Worm (Caenorhabditis elegans) whole organism, midembryonic: ENCODE results near the gene ges-1.

ENCODE experiments used
- T22C8.4 ChIP-seq: fragments of 200-800 bp; sonication (Bioruptor generic); IDR thresholded peaks from 2 replicates; pipeline ENCODE4 v1.3.6; 2022; ENCODE audit warnings: missing genetic modification characterization, missing compliant biosample characterization
- cog-1 ChIP-seq: sonication (generic microtip); optimal IDR thresholded peaks from 2 replicates; lab custom pipeline; 2016; ENCODE audit warnings: missing genetic modification characterization, missing compliant biosample characterization
- flt-1 ChIP-seq: fragments of 200-800 bp; sonication (Bioruptor generic); IDR thresholded peaks from 2 replicates; pipeline ENCODE4 v1.3.6; 2022; ENCODE audit warnings: missing genetic modification characterization, missing compliant biosample characterization
- klf-2 ChIP-seq: fragments of 200-800 bp; sonication (Bioruptor generic); conservative IDR thresholded peaks from 2 replicates; pipeline ENCODE4 v1.3.6; 2022; ENCODE audit warnings: missing genetic modification reagents, missing genetic modification characterization, missing compliant biosample characterization
- med-1 ChIP-seq: sonication (generic microtip); optimal IDR thresholded peaks from 2 replicates; lab custom pipeline; 2017; ENCODE audit warnings: missing genetic modification characterization, mild to moderate bottlenecking, missing compliant biosample characterization, antibody characterized with exemption, missing genetic modification reagents; ENCODE audit not compliant: insufficient read depth
- ref-1 ChIP-seq: fragments of 200-800 bp; sonication (Bioruptor generic); conservative IDR thresholded peaks from 2 replicates; pipeline ENCODE4 v1.3.6; 2022; ENCODE audit warnings: missing genetic modification reagents, missing genetic modification characterization, missing compliant biosample characterization
- tab-1 ChIP-seq: fragments of 200-800 bp; sonication (Bioruptor generic); IDR thresholded peaks from 2 replicates; pipeline ENCODE4 v1.3.6; 2022; ENCODE audit warnings: missing genetic modification characterization, missing compliant biosample characterization
- ztf-23 ChIP-seq: fragments of 200-800 bp; sonication (Bioruptor generic); IDR thresholded peaks from 2 replicates; pipeline ENCODE4 v1.3.6; 2022; ENCODE audit warnings: missing genetic modification reagents, missing genetic modification characterization, missing compliant biosample characterization
- ztf-29 ChIP-seq: fragments of 200-800 bp; sonication (Bioruptor generic); IDR thresholded peaks from 2 replicates; pipeline ENCODE4 v1.3.6; 2022; ENCODE audit warnings: missing genetic modification reagents, missing genetic modification characterization, missing compliant biosample characterization

Gene ges-1

DNA sequence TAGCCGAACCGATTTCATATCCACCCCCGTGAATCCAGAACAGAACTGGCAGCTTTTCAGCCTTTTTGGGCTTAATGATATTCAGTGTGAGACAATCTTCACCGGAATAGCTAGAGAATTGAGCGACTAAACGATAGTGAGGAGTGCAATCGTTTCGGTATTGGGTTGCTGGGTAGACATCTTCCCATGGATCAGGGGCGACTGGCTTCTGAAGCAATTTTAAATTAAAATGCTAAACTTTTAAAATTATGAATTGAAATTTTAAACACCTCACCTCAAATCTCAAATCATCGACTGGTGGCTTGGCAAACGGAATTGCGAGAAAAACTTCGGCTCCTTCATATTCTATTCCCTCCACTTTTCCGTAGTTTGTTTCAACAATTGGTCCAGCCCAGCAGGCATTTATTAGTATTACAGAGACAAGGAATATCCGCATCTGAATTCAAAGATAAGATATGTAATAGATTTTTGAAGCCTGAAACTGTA is at the start of gene ges-1:
Gene ges-1, minus strand, starts transcription at position 436 of the 486 bp plus-strand sequence.
- TF ChIP-seq klf-2 (no peak), flt-1 (GFP tag; lab: Robert Waterston, UW) (no peak), ztf-23 (GFP tag; lab: Robert Waterston, UW) (no peak), T22C8.4 (GFP tag; lab: Robert Waterston, UW) (no peak), tab-1 (GFP tag; lab: Robert Waterston, UW) (no peak), ztf-29 (GFP tag; lab: Robert Waterston, UW) (no peak), med-1 (GFP tag; lab: Kevin White, UChicago) (no peak), cog-1 (tag; lab: Kevin White, UChicago) (no peak), ref-1 (GFP tag; lab: Robert Waterston, UW) (no peak)

ce11 chrV:1480841-1481240 is 48.9 kb upstream of the ges-1 start:
- TF ChIP-seq T22C8.4 (GFP tag; lab: Robert Waterston, UW) (no peak), klf-2 (no peak), cog-1 (tag; lab: Kevin White, UChicago) (no peak), tab-1 (GFP tag; lab: Robert Waterston, UW) (no peak), ref-1 (GFP tag; lab: Robert Waterston, UW) (no peak), ztf-23 (GFP tag; lab: Robert Waterston, UW) (no peak), med-1 (GFP tag; lab: Kevin White, UChicago) (no peak), flt-1 (GFP tag; lab: Robert Waterston, UW) (no peak), ztf-29 (GFP tag; lab: Robert Waterston, UW) (no peak)

ce11 chrV:1476841-1477240 is 44.9 kb upstream of the ges-1 start:
- TF ChIP-seq ztf-29 (GFP tag; lab: Robert Waterston, UW), result no peak
- no peak for TF ChIP-seq med-1 (GFP tag; lab: Kevin White, UChicago)
- TF ChIP-seq flt-1 (GFP tag; lab: Robert Waterston, UW), result no peak
- TF ChIP-seq ztf-23 (GFP tag; lab: Robert Waterston, UW), result no peak
- TF ChIP-seq klf-2, result no peak
- TF ChIP-seq T22C8.4 (GFP tag; lab: Robert Waterston, UW), result no peak
- no peak for TF ChIP-seq tab-1 (GFP tag; lab: Robert Waterston, UW)
- TF ChIP-seq ref-1 (GFP tag; lab: Robert Waterston, UW), result no peak
- no peak for TF ChIP-seq cog-1 (tag; lab: Kevin White, UChicago)

DNA sequence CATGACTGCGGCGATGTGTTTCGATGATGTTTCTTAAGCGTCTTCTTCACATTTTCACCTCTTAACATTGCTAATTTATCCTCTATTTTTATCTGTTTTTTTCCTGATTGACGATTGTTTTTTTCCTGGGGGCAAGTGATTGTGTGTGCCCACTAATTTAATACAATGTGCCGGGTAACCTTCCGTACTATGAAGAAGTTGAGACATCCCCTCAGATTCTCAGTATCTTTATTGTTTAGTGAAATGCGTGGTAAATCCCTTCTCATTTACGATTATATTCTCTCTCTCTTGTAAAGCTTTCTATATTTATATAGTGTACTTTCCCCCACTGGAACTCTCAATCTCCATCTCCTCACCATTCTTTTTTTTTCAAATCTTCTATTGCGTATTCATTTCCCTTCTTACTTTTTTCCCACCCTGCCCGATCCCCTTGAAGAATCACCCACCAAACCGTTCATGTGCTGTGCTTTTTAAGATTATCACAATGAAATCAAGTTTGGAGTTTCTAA is 44.4 kb upstream of the ges-1 start:
- TF ChIP-seq ztf-23 (GFP tag; lab: Robert Waterston, UW) (no peak), ztf-29 (GFP tag; lab: Robert Waterston, UW) (no peak), cog-1 (tag; lab: Kevin White, UChicago) (no peak), med-1 (GFP tag; lab: Kevin White, UChicago) (no peak), klf-2 (no peak), T22C8.4 (GFP tag; lab: Robert Waterston, UW) (no peak), ref-1 (GFP tag; lab: Robert Waterston, UW) (no peak), flt-1 (GFP tag; lab: Robert Waterston, UW) (no peak), tab-1 (GFP tag; lab: Robert Waterston, UW) (no peak)

ce11 chrV:1474486-1475125 is 42.7 kb upstream of the ges-1 start, which contains the start of the genes F53E2.2 and unc-60:
F53E2.2 (plus strand) TSS chrV:1475086.
unc-60 (plus strand) TSS chrV:1475086.
- TF ChIP-seq T22C8.4 (GFP tag; lab: Robert Waterston, UW), result no peak
- no peak for TF ChIP-seq klf-2
- no peak; the same call in 1 of the 2 replicates for TF ChIP-seq ztf-23 (GFP tag; lab: Robert Waterston, UW)
- TF ChIP-seq ref-1 (GFP tag; lab: Robert Waterston, UW), result no peak
- TF ChIP-seq tab-1 (GFP tag; lab: Robert Waterston, UW), result peak; percentile 46; the same call in 1 of the 2 replicates
- no peak; the same call in 1 of the 2 replicates for TF ChIP-seq ztf-29 (GFP tag; lab: Robert Waterston, UW)
- TF ChIP-seq cog-1 (tag; lab: Kevin White, UChicago), result no peak
- no peak for TF ChIP-seq med-1 (GFP tag; lab: Kevin White, UChicago)
- 0 out of 2 replicates have a peak, but pooled peaks have one; percentile 57 for TF ChIP-seq flt-1 (GFP tag; lab: Robert Waterston, UW)

- no peak for TF ChIP-seq klf-2
- no peak for TF ChIP-seq flt-1 (GFP tag; lab: Robert Waterston, UW)
- TF ChIP-seq ztf-23 (GFP tag; lab: Robert Waterston, UW), result no peak
Measured at ce11 chrV:1472569-1472968, 40.6 kb upstream of the ges-1 start.

DNA sequence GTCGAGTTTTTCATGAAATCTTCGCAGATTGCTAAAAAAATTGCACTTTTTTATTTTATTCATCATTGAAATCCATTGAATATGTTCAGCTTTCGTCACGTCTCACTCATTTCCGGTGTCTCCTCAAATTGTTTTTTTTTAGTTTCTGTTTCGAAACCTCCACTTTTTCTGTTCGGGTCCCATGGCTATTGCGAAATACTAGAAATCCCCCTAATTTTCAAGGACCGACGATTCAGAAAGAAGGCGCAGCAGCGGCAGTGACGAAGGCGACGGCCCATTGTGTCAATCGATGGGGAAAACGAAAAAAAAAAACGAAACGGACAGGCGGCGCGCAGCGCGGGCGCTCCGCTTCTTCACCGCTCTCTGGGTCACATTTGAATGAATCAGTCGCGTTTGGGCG is 40.0 kb upstream of the ges-1 start:
- TF ChIP-seq ref-1 (GFP tag; lab: Robert Waterston, UW) (no peak), med-1 (GFP tag; lab: Kevin White, UChicago) (no peak), flt-1 (GFP tag; lab: Robert Waterston, UW) (no peak), tab-1 (GFP tag; lab: Robert Waterston, UW) (no peak), ztf-29 (GFP tag; lab: Robert Waterston, UW) (no peak), T22C8.4 (GFP tag; lab: Robert Waterston, UW) (no peak), ztf-23 (GFP tag; lab: Robert Waterston, UW) (no peak), klf-2 (no peak), cog-1 (tag; lab: Kevin White, UChicago) (no peak)

DNA sequence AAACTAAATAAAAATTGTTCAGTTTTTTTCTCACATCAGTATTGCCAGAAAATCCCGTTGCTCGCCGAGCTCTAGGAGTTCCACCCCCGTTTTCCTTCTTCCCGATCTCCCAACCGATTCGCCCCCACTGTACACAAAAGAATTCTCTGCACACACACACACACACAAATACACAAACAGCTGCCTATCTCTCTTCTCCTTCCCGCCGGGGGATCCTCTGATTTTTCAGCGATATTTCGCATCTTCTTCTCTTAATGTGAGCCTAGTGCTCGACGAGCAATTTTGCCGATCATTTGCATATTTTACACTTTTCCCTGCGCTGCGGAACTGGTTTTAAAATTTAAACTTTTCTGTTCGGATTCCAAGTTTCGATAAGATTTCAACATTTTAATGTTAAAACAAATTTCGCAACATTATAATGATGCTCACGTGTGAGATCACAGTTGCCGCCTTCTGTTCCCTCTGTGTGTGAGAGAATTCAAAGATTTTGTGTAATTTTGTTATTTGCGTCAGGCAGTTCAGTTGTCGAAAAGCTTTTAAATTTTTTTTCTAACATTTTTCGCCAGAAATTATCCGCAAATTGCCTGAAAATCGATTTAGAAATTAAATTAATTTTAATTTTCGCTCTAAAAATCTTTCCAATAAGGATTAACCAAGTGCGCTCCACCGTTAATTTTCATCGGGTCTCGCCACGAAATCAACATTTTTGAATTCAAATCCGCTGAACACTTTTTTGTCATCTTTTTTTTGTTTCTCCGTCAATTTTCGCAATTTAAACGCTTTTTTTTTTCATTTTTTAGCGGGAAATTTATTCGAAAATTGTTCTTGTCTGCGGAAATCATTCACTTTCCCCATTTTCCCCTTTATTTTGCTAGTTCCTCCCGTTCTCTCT is 39.4 kb upstream of the ges-1 start:
- TF ChIP-seq ztf-23 (GFP tag; lab: Robert Waterston, UW) (0 out of 2 replicates have a peak, but pooled peaks have one; percentile 36), cog-1 (tag; lab: Kevin White, UChicago) (no peak)
